Worm (Caenorhabditis elegans) whole organism, late embryonic: ENCODE results near the gene C33D9.10.

Experiments
- C08G9.2 ChIP-seq: sonication (generic microtip); optimal IDR thresholded peaks from 2 replicates; lab custom pipeline; 2016; ENCODE audit warnings: mild to moderate bottlenecking, missing genetic modification characterization, moderate library complexity, missing compliant biosample characterization
- C38D4.7 ChIP-seq: fragments of 200-800 bp; sonication (Bioruptor generic); optimal IDR thresholded peaks from 2 replicates; lab custom pipeline; 2018; ENCODE audit warnings: mild to moderate bottlenecking, missing genetic modification characterization, moderate library complexity, missing compliant biosample characterization
- K02D7.2 ChIP-seq: sonication (generic microtip); optimal IDR thresholded peaks from 2 replicates; lab custom pipeline; 2017; ENCODE audit warnings: mild to moderate bottlenecking, missing genetic modification characterization, missing compliant biosample characterization
- K09A11.1 ChIP-seq: sonication (generic microtip); optimal IDR thresholded peaks from 2 replicates; lab custom pipeline; 2017; ENCODE audit warnings: antibody characterized with exemption, mild to moderate bottlenecking, missing genetic modification characterization, missing compliant biosample characterization; ENCODE audit not compliant: insufficient read depth
- ahr-1 ChIP-seq: sonication (generic microtip); optimal IDR thresholded peaks from 2 replicates; lab custom pipeline; 2016; ENCODE audit warnings: missing genetic modification characterization, missing compliant biosample characterization
- ama-1 ChIP-seq: fragments of 150-350 bp; optimal IDR thresholded peaks from 2 replicates; lab custom pipeline; 2014
- ceh-14 ChIP-seq: sonication (generic microtip); optimal IDR thresholded peaks from 2 replicates; lab custom pipeline; 2016; ENCODE audit warnings: missing genotype, missing genetic modification characterization, missing compliant biosample characterization
- ceh-18 ChIP-seq: sonication (generic microtip); optimal IDR thresholded peaks from 2 replicates; lab custom pipeline; 2016; ENCODE audit warnings: missing genetic modification characterization, missing compliant biosample characterization
- ceh-19 ChIP-seq: fragments of 200-800 bp; sonication (Bioruptor generic); optimal IDR thresholded peaks from 2 replicates; lab custom pipeline; 2018; ENCODE audit warnings: mild to moderate bottlenecking, missing genetic modification characterization, missing compliant biosample characterization
- ceh-2 ChIP-seq: sonication (generic microtip); optimal IDR thresholded peaks from 2 replicates; lab custom pipeline; 2016; ENCODE audit warnings: missing genotype, missing genetic modification characterization, missing compliant biosample characterization
- ceh-24 ChIP-seq: sonication (generic microtip); optimal IDR thresholded peaks from 2 replicates; lab custom pipeline; 2016; ENCODE audit warnings: mild to moderate bottlenecking, missing genetic modification characterization, missing compliant biosample characterization
- ceh-31 ChIP-seq: sonication (generic microtip); optimal IDR thresholded peaks from 2 replicates; lab custom pipeline; 2016; ENCODE audit warnings: missing genetic modification characterization, missing compliant biosample characterization
- ceh-34 ChIP-seq: sonication (generic microtip); optimal IDR thresholded peaks from 2 replicates; lab custom pipeline; 2016; ENCODE audit warnings: mild to moderate bottlenecking, missing genetic modification characterization, missing compliant biosample characterization
- ceh-48 ChIP-seq: sonication (generic microtip); optimal IDR thresholded peaks from 2 replicates; lab custom pipeline; 2016; ENCODE audit warnings: missing genetic modification characterization, inconsistent platforms, missing compliant biosample characterization
- ceh-9 ChIP-seq: sonication (generic microtip); optimal IDR thresholded peaks from 2 replicates; lab custom pipeline; 2016; ENCODE audit warnings: mild to moderate bottlenecking, missing genetic modification characterization, inconsistent platforms, missing compliant biosample characterization
- dmd-4 ChIP-seq: sonication (generic microtip); optimal IDR thresholded peaks from 2 replicates; lab custom pipeline; 2016; ENCODE audit warnings: borderline replicate concordance, missing genetic modification characterization, missing compliant biosample characterization
- elt-2 ChIP-seq: sonication (generic microtip); optimal IDR thresholded peaks from 2 replicates; lab custom pipeline; 2016; ENCODE audit warnings: missing genetic modification reagents, missing genetic modification characterization, missing compliant biosample characterization
- elt-4 ChIP-seq: sonication (generic microtip); optimal IDR thresholded peaks from 2 replicates; lab custom pipeline; 2016; ENCODE audit warnings: missing genetic modification characterization, missing compliant biosample characterization
- ets-4 ChIP-seq: sonication (generic microtip); optimal IDR thresholded peaks from 2 replicates; lab custom pipeline; 2016; ENCODE audit warnings: missing genetic modification characterization, missing compliant biosample characterization
- eyg-1 ChIP-seq: sonication (generic microtip); optimal IDR thresholded peaks from 2 replicates; lab custom pipeline; 2016; ENCODE audit warnings: missing genotype, missing genetic modification characterization, missing compliant biosample characterization
- fkh-10 ChIP-seq: fragments of 150-350 bp; optimal IDR thresholded peaks from 2 replicates; lab custom pipeline; 2014; ENCODE audit warnings: missing biosample characterization, missing genetic modification reagents, missing genetic modification characterization
- fkh-6 ChIP-seq: sonication (generic microtip); optimal IDR thresholded peaks from 2 replicates; lab custom pipeline; 2016; ENCODE audit warnings: missing genetic modification characterization, missing compliant biosample characterization
- hlh-30 ChIP-seq: sonication (generic microtip); optimal IDR thresholded peaks from 2 replicates; lab custom pipeline; 2017; ENCODE audit warnings: antibody characterized with exemption, missing genetic modification characterization, missing compliant biosample characterization; ENCODE audit not compliant: insufficient read depth
- hlh-6 ChIP-seq: sonication (generic microtip); optimal IDR thresholded peaks from 2 replicates; lab custom pipeline; 2016; ENCODE audit warnings: missing genotype, missing genetic modification characterization, missing compliant biosample characterization
- hlh-8 ChIP-seq: sonication (generic microtip); optimal IDR thresholded peaks from 2 replicates; lab custom pipeline; 2016; ENCODE audit warnings: missing genotype, missing genetic modification characterization, missing compliant biosample characterization
- mec-3 ChIP-seq: sonication (generic microtip); optimal IDR thresholded peaks from 2 replicates; lab custom pipeline; 2016; ENCODE audit warnings: borderline replicate concordance, missing genetic modification characterization, missing compliant biosample characterization
- nfya-1 ChIP-seq: sonication (generic microtip); optimal IDR thresholded peaks from 2 replicates; lab custom pipeline; 2017; ENCODE audit warnings: missing genetic modification characterization, mild to moderate bottlenecking, missing compliant biosample characterization, antibody characterized with exemption, moderate library complexity
- nhr-11 ChIP-seq: fragments of 150-350 bp; optimal IDR thresholded peaks from 2 replicates; lab custom pipeline; 2014; ENCODE audit warnings: missing biosample characterization, missing genetic modification characterization
- nhr-232 ChIP-seq: sonication (generic microtip); optimal IDR thresholded peaks from 2 replicates; lab custom pipeline; 2016; ENCODE audit warnings: missing genetic modification characterization, missing compliant biosample characterization
- odd-2 ChIP-seq: sonication (generic microtip); optimal IDR thresholded peaks from 2 replicates; lab custom pipeline; 2017; ENCODE audit warnings: antibody characterized with exemption, mild to moderate bottlenecking, missing genetic modification characterization, missing compliant biosample characterization
- pha-2 ChIP-seq: sonication (generic microtip); optimal IDR thresholded peaks from 2 replicates; lab custom pipeline; 2017; ENCODE audit warnings: mild to moderate bottlenecking, missing genetic modification characterization, missing compliant biosample characterization
- pqm-1 ChIP-seq: sonication (generic microtip); optimal IDR thresholded peaks from 2 replicates; lab custom pipeline; 2016; ENCODE audit warnings: missing genetic modification characterization, missing compliant biosample characterization
- pros-1 ChIP-seq: fragments of 150-350 bp; optimal IDR thresholded peaks from 2 replicates; lab custom pipeline; 2014; ENCODE audit warnings: missing biosample characterization, missing genetic modification reagents, missing genetic modification characterization
- ref-2 ChIP-seq: sonication (generic microtip); optimal IDR thresholded peaks from 2 replicates; lab custom pipeline; 2016; ENCODE audit warnings: missing genetic modification characterization, missing compliant biosample characterization
- tbx-2 ChIP-seq: sonication (generic microtip); optimal IDR thresholded peaks from 2 replicates; lab custom pipeline; 2016; ENCODE audit warnings: missing genetic modification characterization, missing compliant biosample characterization
- unc-42 ChIP-seq: sonication (generic microtip); optimal IDR thresholded peaks from 2 replicates; lab custom pipeline; 2016; ENCODE audit warnings: missing genotype, missing genetic modification characterization, missing compliant biosample characterization
- unc-55 ChIP-seq: sonication (generic microtip); optimal IDR thresholded peaks from 2 replicates; lab custom pipeline; 2017; ENCODE audit warnings: missing biosample characterization, missing genetic modification reagents, missing genetic modification characterization
- unc-86 ChIP-seq: sonication (generic microtip); optimal IDR thresholded peaks from 2 replicates; lab custom pipeline; 2016; ENCODE audit warnings: missing genetic modification characterization, missing compliant biosample characterization
- ztf-16 ChIP-seq: sonication (generic microtip); optimal IDR thresholded peaks from 2 replicates; lab custom pipeline; 2017; ENCODE audit warnings: missing genetic modification characterization, missing compliant biosample characterization

Gene C33D9.10

DNA sequence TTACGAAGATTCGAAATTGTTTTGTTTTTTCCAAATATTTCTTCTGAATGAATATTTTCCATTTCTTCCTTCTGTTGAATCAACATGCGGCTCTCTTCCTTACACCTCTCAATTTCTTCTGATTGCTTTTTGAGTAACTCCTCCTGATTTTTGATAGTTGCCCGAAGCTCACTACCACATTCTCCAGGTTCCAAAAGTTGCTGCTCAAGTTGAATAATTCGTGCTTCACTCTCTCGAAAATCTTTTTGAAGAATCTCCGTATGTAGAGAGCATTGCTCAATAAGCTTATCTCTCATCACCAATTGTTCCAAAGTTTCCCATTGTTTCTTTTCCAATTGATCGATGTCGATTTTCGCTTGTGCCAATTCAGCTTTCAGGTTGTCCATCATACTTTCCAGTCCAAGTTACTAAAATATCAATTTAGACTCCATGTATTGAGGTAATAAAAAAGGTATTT lies 15.1 kb downstream of the C33D9.10 start, which contains the start of gene F20C5.6:
F20C5.6 (minus strand) TSS at position 407 of the 457 bp plus-strand sequence.
- TF ChIP-seq C08G9.2 (tag; lab: Kevin White, UChicago) (no peak), ceh-14 (tag; lab: Kevin White, UChicago) (no peak), fkh-10 (GFP tag; lab: Kevin White, UChicago) (no peak), unc-42 (no peak), mec-3 (tag; lab: Kevin White, UChicago) (no peak), ceh-48 (tag; lab: Kevin White, UChicago) (no peak), tbx-2 (tag; lab: Kevin White, UChicago) (no peak), ceh-9 (tag; lab: Kevin White, UChicago) (no peak), K02D7.2 (tag; lab: Kevin White, UChicago) (no peak), pros-1 (tag; lab: Kevin White, UChicago) (no peak), nfya-1 (tag; lab: Kevin White, UChicago) (no peak), ets-4 (tag; lab: Kevin White, UChicago) (no peak), ceh-2 (tag; lab: Kevin White, UChicago) (no peak)

ce11 chrIV:8769539-8769938 lies 18.4 kb downstream of the C33D9.10 start, which contains the start of gene F20C5.5:
TSS of gene F20C5.5 (minus strand) at chrIV:8769639.
- TF ChIP-seq ceh-9 (tag; lab: Kevin White, UChicago), result no peak
- no peak for TF ChIP-seq eyg-1
- no peak for TF ChIP-seq dmd-4 (tag; lab: Kevin White, UChicago)
- TF ChIP-seq elt-2 (tag; lab: Kevin White, UChicago), result no peak
- no peak for TF ChIP-seq ztf-16

- no peak for TF ChIP-seq unc-86 (tag; lab: Kevin White, UChicago)
- no peak for TF ChIP-seq K09A11.1 (tag; lab: Kevin White, UChicago)
- no peak for TF ChIP-seq pha-2
- no peak for TF ChIP-seq nhr-11
- TF ChIP-seq elt-4, result no peak
- no peak for TF ChIP-seq ref-2 (tag; lab: Kevin White, UChicago)
- TF ChIP-seq C38D4.7 (GFP tag; lab: Kevin White, UChicago), result no peak
- TF ChIP-seq fkh-10 (GFP tag; lab: Kevin White, UChicago), result no peak
- TF ChIP-seq ceh-24 (tag; lab: Kevin White, UChicago), result no peak
- no peak for TF ChIP-seq nhr-232 (tag; lab: Kevin White, UChicago)
- TF ChIP-seq ahr-1, result no peak
- TF ChIP-seq hlh-6, result no peak
- no peak for TF ChIP-seq unc-42
- TF ChIP-seq unc-55 (GFP tag; lab: Kevin White, UChicago), result no peak
- no peak for TF ChIP-seq hlh-30 (tag; lab: Kevin White, UChicago)
- no peak for TF ChIP-seq odd-2
- TF ChIP-seq ama-1 (lab: Kevin White, UChicago), result no peak
- TF ChIP-seq pqm-1 (tag; lab: Kevin White, UChicago), result no peak
- TF ChIP-seq, all 69 proteins: peak for 0
Measured at ce11 chrIV:8764567-8764966, 23.4 kb downstream of the C33D9.10 start, which contains the start of gene cdc-50.B. TSS of gene cdc-50.B (plus strand) at chrIV:8764867.

- peak; percentile 20 for TF ChIP-seq ceh-18 (tag; lab: Kevin White, UChicago)
- TF ChIP-seq tbx-2 (tag; lab: Kevin White, UChicago), result peak; percentile 44
- TF ChIP-seq ceh-31 (tag; lab: Kevin White, UChicago), result peak; percentile 82
- TF ChIP-seq ceh-34, result peak; percentile 49
- TF ChIP-seq pros-1 (tag; lab: Kevin White, UChicago), result no peak
- TF ChIP-seq ceh-19 (GFP tag; lab: Kevin White, UChicago), result no peak
- peak; percentile 52 for TF ChIP-seq nfya-1 (tag; lab: Kevin White, UChicago)
- TF ChIP-seq hlh-8 (tag; lab: Kevin White, UChicago), result peak; percentile 69
- peak; percentile 92 for TF ChIP-seq ceh-48 (tag; lab: Kevin White, UChicago)
- TF ChIP-seq unc-42, result peak; percentile 84
- no peak for TF ChIP-seq fkh-6 (tag; lab: Kevin White, UChicago)
Measured at ce11 chrIV:8762471-8762870, 25.5 kb downstream of the C33D9.10 start.
